Fruit fly (Drosophila melanogaster) whole organism, wandering third instar larva: ENCODE measurements around the gene hoip.

Source experiments
- Dfd ChIP-seq: fragments of >200 bp; optimal IDR thresholded peaks from 2 replicates; lab custom pipeline; 2017; ENCODE audit warnings: missing biosample characterization, missing genetic modification characterization
- Jra ChIP-seq: sonication (Bioruptor generic); optimal IDR thresholded peaks from 2 replicates; lab custom pipeline; 2016; ENCODE audit warnings: missing biosample characterization, missing genetic modification characterization
- Myc ChIP-seq: fragments of >200 bp; optimal IDR thresholded peaks from 2 replicates; lab custom pipeline; 2017
- OdsH ChIP-seq: fragments of 200-800 bp; sonication (Bioruptor generic); optimal IDR thresholded peaks from 2 replicates; lab custom pipeline; 2016; ENCODE audit warnings: missing biosample characterization, mild to moderate bottlenecking, missing genetic modification characterization
- Vsx2 ChIP-seq: fragments of 200-300, 225-300 bp; sonication (Bioruptor generic); optimal IDR thresholded peaks from 2 replicates; lab custom pipeline; 2018; ENCODE audit warnings: missing biosample characterization, missing genetic modification characterization; ENCODE audit not compliant: partially characterized antibody
- br ChIP-seq: fragments of 200-800 bp; sonication (Bioruptor generic); optimal IDR thresholded peaks from 2 replicates; lab custom pipeline; 2016; ENCODE audit warnings: missing biosample characterization, missing genetic modification characterization
- dl ChIP-seq, 2 experiments: fragments of 175-275, 200-275 bp in 1 of 2; fragments of 200-275 bp in 1 of 2; sonication (Bioruptor generic); optimal IDR thresholded peaks; lab custom pipeline; 2018; ENCODE audit warnings: mild to moderate bottlenecking in 2 of 2, missing biosample characterization in 2 of 2, missing genetic modification characterization in 2 of 2, moderate library complexity in 2 of 2; ENCODE audit not compliant: partially characterized antibody in 2 of 2, insufficient read depth in 1 of 2
- h ChIP-seq: fragments of 200-800 bp; sonication (Bioruptor generic); optimal IDR thresholded peaks from 3 replicates; lab custom pipeline; 2016; ENCODE audit warnings: missing biosample characterization, mild to moderate bottlenecking, missing genetic modification characterization
- lola ChIP-seq: fragments of >200 bp; optimal IDR thresholded peaks from 2 replicates; lab custom pipeline; 2017; ENCODE audit warnings: missing biosample characterization, missing genetic modification characterization
- pan ChIP-seq: fragments of >200 bp; optimal IDR thresholded peaks from 2 replicates; lab custom pipeline; 2017
- psq ChIP-seq: fragments of 200-800 bp; sonication (Bioruptor generic); optimal IDR thresholded peaks from 3 replicates; lab custom pipeline; 2017; ENCODE audit warnings: missing biosample characterization, mild to moderate bottlenecking, missing genetic modification characterization, moderate library complexity
- usp ChIP-seq: fragments of >200 bp; optimal IDR thresholded peaks from 2 replicates; lab custom pipeline; 2017; ENCODE audit warnings: missing biosample characterization, missing genetic modification characterization

dm6 chr2L:9656300-9656699 lies 43.3 kb upstream of the hoip start, which contains the start of gene CG33299:
- no peak for TF ChIP-seq Jra (GFP tag; lab: Kevin White, UChicago)
- no peak for TF ChIP-seq lola (GFP tag; lab: Kevin White, UChicago)
- no peak for TF ChIP-seq Vsx2 (GFP tag; lab: Kevin White, UChicago)
- no peak for TF ChIP-seq psq (GFP tag; lab: Kevin White, UChicago)
- TF ChIP-seq usp (GFP tag; lab: Kevin White, UChicago), result no peak
- TF ChIP-seq br (GFP tag; lab: Kevin White, UChicago), result no peak
- no peak for TF ChIP-seq dl (GFP tag; optimal IDR thresholded peaks at IDR 0.05; lab: Kevin White, UChicago; ENCODE audit: insufficient read depth in 1 of 2, partially characterized antibody in 2 of 2)
- no peak for TF ChIP-seq OdsH (GFP tag; lab: Kevin White, UChicago)
- TF ChIP-seq pan, result no peak
- TF ChIP-seq Myc (lab: Kevin White, UChicago), result no peak
- TF ChIP-seq h (GFP tag; lab: Kevin White, UChicago), result no peak
- no peak for TF ChIP-seq Dfd (GFP tag; lab: Kevin White, UChicago)
